Fruit fly (Drosophila melanogaster) S2 (cell line): ENCODE data around the gene CG43345.

Experiments
- CG8478 ChIP-seq: fragments of >200 bp; optimal IDR thresholded peaks from 2 replicates; lab custom pipeline; 2018
- CTCF ChIP-seq, 2 experiments: fragments of >200 bp; optimal IDR thresholded peaks; 2 replicates each; lab custom pipeline; 2018

dm6 chr2L:21169863-21170262, 1.5 kb upstream of the CG43345 start:
- no peak for TF ChIP-seq CTCF (optimal IDR thresholded peaks at IDR 0.05; lab: Kevin White, UChicago)
- TF ChIP-seq CG8478 (lab: Kevin White, UChicago): no peak
